Worm (Caenorhabditis elegans): Measurements from ENCODE around the gene cpsf-3.

DNA sequence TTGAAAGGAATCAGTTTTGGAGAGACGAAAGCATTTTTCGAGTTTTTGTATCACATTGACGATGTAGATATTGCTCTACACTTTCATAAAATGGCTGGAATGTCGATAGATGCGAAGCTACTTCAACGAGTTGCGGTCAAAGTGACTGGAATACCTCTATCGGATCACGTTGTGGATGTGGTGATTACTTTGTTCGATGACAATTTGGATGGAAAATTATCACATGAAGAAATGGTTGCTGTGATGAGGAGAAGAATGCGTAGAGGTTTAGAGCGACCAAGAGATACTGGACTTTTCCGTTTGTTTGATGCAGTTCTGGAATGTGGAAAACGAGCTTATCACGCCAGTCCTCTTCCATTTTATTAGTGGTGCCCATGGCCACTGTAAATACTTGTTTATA lies 17.0 kb upstream of the cpsf-3 start:
- TF ChIP-seq tbx-2 (tag; optimal IDR thresholded peaks at IDR 0.05), result no peak
- no peak for TF ChIP-seq lin-11 (tag; optimal IDR thresholded peaks at IDR 0.05)
- no peak for TF ChIP-seq ahr-1 (tag; optimal IDR thresholded peaks at IDR 0.05)
- no peak for TF ChIP-seq elt-2 (tag; optimal IDR thresholded peaks at IDR 0.05)
- no peak for TF ChIP-seq zip-5 (tag; optimal IDR thresholded peaks at IDR 0.05)
- no peak for TF ChIP-seq hlh-30 (tag; optimal IDR thresholded peaks at IDR 0.05; ENCODE audit: insufficient read depth)
- TF ChIP-seq pqm-1 (tag; optimal IDR thresholded peaks at IDR 0.05), result no peak
